ENCODE assay signal across 1 fruit fly cellular context in the genomic region with DNA sequence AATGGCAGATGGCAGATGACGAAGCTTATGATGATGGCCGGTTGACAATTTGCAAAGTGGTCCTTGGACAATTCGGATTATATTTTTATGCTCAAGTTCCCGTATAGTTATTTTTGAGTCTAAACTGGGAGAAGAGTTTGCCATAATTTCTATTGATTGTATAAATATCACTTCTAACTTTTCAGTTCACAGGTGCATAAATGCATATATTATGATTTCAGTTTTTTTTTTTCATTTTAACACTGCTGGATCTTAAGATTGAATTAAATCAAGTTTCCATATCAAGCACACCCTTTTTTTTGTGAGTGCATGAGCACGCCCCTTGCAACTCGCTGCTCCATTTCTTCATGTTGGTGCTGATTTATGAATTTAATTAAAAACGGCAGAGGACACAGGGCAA.
A peak's percentile ranks its signal among the peaks of the same experiment; 100 is the strongest.
TF ChIP-seq lines count a peak whose summit lies in the region.

No protein-coding gene starts in this region.

TF ChIP-seq in whole organism, prepupa, 60 proteins besides CTCF, POLR2A, EP300 and RAD21 (continued from another document):
- TF ChIP-seq CG6163 (GFP tag; IDR thresholded peaks at IDR 0.05; lab: Robert Waterston, UW) (0 out of 3 replicates have a peak, but pooled peaks have one; percentile 12), CG32006 (GFP tag; optimal IDR thresholded peaks at IDR 0.05; lab: Kevin White, UChicago) (peak; percentile 4), esn (GFP tag; optimal IDR thresholded peaks at IDR 0.05; lab: Kevin White, UChicago) (peak; percentile 70), CG3032 (tag; optimal IDR thresholded peaks at IDR 0.05; lab: Kevin White, UChicago) (no peak), spab (GFP tag; optimal IDR thresholded peaks at IDR 0.05; lab: Kevin White, UChicago) (no peak), CG6276 (GFP tag; optimal IDR thresholded peaks at IDR 0.05; lab: Kevin White, UChicago) (no peak), eg (GFP tag; IDR thresholded peaks at IDR 0.05; lab: Robert Waterston, UW) (no peak), CG8119 (GFP tag; IDR thresholded peaks at IDR 0.05; lab: Robert Waterston, UW) (no peak), ss (GFP tag; optimal IDR thresholded peaks at IDR 0.05; lab: Kevin White, UChicago) (no peak), Met (GFP tag; optimal IDR thresholded peaks at IDR 0.05; lab: Kevin White, UChicago) (peak; percentile 73), CG6854 (GFP tag; optimal IDR thresholded peaks at IDR 0.05; lab: Kevin White, UChicago) (no peak), vri (GFP tag; optimal IDR thresholded peaks at IDR 0.05; lab: Kevin White, UChicago) (peak; percentile 19), Smox (GFP tag; optimal IDR thresholded peaks at IDR 0.05; lab: Kevin White, UChicago) (peak; percentile 56), CG9139 (GFP tag; optimal IDR thresholded peaks at IDR 0.05; lab: Kevin White, UChicago) (no peak), CG1621 (tag; optimal IDR thresholded peaks at IDR 0.05; lab: Kevin White, UChicago) (no peak), CG11294 (GFP tag; IDR thresholded peaks at IDR 0.05; lab: Robert Waterston, UW) (no peak), Hr38 (GFP tag; optimal IDR thresholded peaks at IDR 0.05; lab: Kevin White, UChicago) (no peak), Gug (GFP tag; IDR thresholded peaks at IDR 0.05; lab: Robert Waterston, UW) (no peak), CG8632 (GFP tag; optimal IDR thresholded peaks at IDR 0.05; lab: Kevin White, UChicago) (peak; percentile 22), Blimp-1 (GFP tag; optimal IDR thresholded peaks at IDR 0.05; lab: Kevin White, UChicago) (no peak), CG11762 (GFP tag; optimal IDR thresholded peaks at IDR 0.05; lab: Kevin White, UChicago; ENCODE audit: insufficient read depth) (no peak), CG10669 (GFP tag; optimal IDR thresholded peaks at IDR 0.05; lab: Kevin White, UChicago) (no peak), fd59A (GFP tag; optimal IDR thresholded peaks at IDR 0.05; lab: Kevin White, UChicago) (no peak), Sox102F (GFP tag; optimal IDR thresholded peaks at IDR 0.05; lab: Kevin White, UChicago) (peak; percentile 74), CG15336 (GFP tag; IDR thresholded peaks at IDR 0.05; lab: Robert Waterston, UW) (no peak), CG4318 (GFP tag; optimal IDR thresholded peaks at IDR 0.05; lab: Kevin White, UChicago) (no peak), lz (GFP tag; optimal IDR thresholded peaks at IDR 0.05; lab: Kevin White, UChicago) (peak; percentile 41), net (GFP tag; optimal IDR thresholded peaks at IDR 0.05; lab: Kevin White, UChicago) (no peak), pdm3 (GFP tag; optimal IDR thresholded peaks at IDR 0.05; lab: Kevin White, UChicago) (peak; percentile 33), svp (GFP tag; lab: Kevin White, UChicago) (peak; percentile 92), Hr39 (GFP tag; optimal IDR thresholded peaks at IDR 0.05; lab: Kevin White, UChicago) (peak; percentile 56)
